Worm (Caenorhabditis elegans): ENCODE data around the gene snb-1.

Gene snb-1

ce11 chrV:6620809-6621208 is 35.5 kb downstream of the snb-1 start:
- no peak for TF ChIP-seq mec-3 (tag; optimal IDR thresholded peaks at IDR 0.05; ENCODE audit: borderline replicate concordance)
- no peak for TF ChIP-seq lim-6 (tag; optimal IDR thresholded peaks at IDR 0.05)
- no peak for TF ChIP-seq fax-1 (tag; optimal IDR thresholded peaks at IDR 0.05)
- no peak for TF ChIP-seq ceh-45 (GFP tag; IDR thresholded peaks at IDR 0.05)
- TF ChIP-seq hlh-15 (tag; optimal IDR thresholded peaks at IDR 0.05) = no peak
- no peak for TF ChIP-seq sox-2 (GFP tag; IDR thresholded peaks at IDR 0.05)
- TF ChIP-seq ama-1 (optimal IDR thresholded peaks at IDR 0.05) = no peak
- no peak for TF ChIP-seq ref-2 (tag; optimal IDR thresholded peaks at IDR 0.05)
- no peak for TF ChIP-seq pros-1 (tag; optimal IDR thresholded peaks at IDR 0.05)
- no peak for TF ChIP-seq fkh-6 (tag; optimal IDR thresholded peaks at IDR 0.05)
- no peak for TF ChIP-seq elt-4 (tag; optimal IDR thresholded peaks at IDR 0.05)
- no peak for TF ChIP-seq ceh-30 (tag; optimal IDR thresholded peaks at IDR 0.05)
- no peak for TF ChIP-seq hlh-13 (GFP tag; optimal IDR thresholded peaks at IDR 0.05)
- no peak for TF ChIP-seq odd-2 (tag; optimal IDR thresholded peaks at IDR 0.05)
- TF ChIP-seq eyg-1 (tag; optimal IDR thresholded peaks at IDR 0.05) = no peak
- TF ChIP-seq sox-4 (tag; optimal IDR thresholded peaks at IDR 0.05) = no peak

ce11 chrV:6616294-6616693 is 40.0 kb downstream of the snb-1 start:
- no peak for TF ChIP-seq dmd-4 (tag; optimal IDR thresholded peaks at IDR 0.05; ENCODE audit: borderline replicate concordance)
- no peak for TF ChIP-seq pat-9 (tag; optimal IDR thresholded peaks at IDR 0.05)
- TF ChIP-seq eyg-1 (tag; optimal IDR thresholded peaks at IDR 0.05) = no peak
- no peak for TF ChIP-seq Y22D7AL.16 (tag; optimal IDR thresholded peaks at IDR 0.05)
- no peak for TF ChIP-seq hlh-8 (tag; optimal IDR thresholded peaks at IDR 0.05)
- no peak for TF ChIP-seq ceh-48 (tag; optimal IDR thresholded peaks at IDR 0.05)
- no peak for TF ChIP-seq sdc-2 (tag; optimal IDR thresholded peaks at IDR 0.05)
- no peak for TF ChIP-seq K09A11.1 (tag; optimal IDR thresholded peaks at IDR 0.05; ENCODE audit: insufficient read depth)
- TF ChIP-seq npax-4 (tag; optimal IDR thresholded peaks at IDR 0.05) = no peak
- no peak for TF ChIP-seq syd-9 (tag; optimal IDR thresholded peaks at IDR 0.05)
- no peak for TF ChIP-seq hlh-13 (GFP tag; optimal IDR thresholded peaks at IDR 0.05)
- TF ChIP-seq pag-3 (tag; optimal IDR thresholded peaks at IDR 0.05; ENCODE audit: borderline replicate concordance) = no peak
- TF ChIP-seq ahr-1 (tag; optimal IDR thresholded peaks at IDR 0.05) = no peak
- no peak for TF ChIP-seq hlh-15 (tag; optimal IDR thresholded peaks at IDR 0.05)
- no peak for TF ChIP-seq gmeb-2 (tag; optimal IDR thresholded peaks at IDR 0.05)
- no peak for TF ChIP-seq pax-1 (tag; optimal IDR thresholded peaks at IDR 0.05)
- no peak for TF ChIP-seq ceh-45 (GFP tag; IDR thresholded peaks at IDR 0.05)
- TF ChIP-seq nhr-232 (tag; optimal IDR thresholded peaks at IDR 0.05) = no peak
- no peak for TF ChIP-seq fkh-10 (GFP tag; optimal IDR thresholded peaks at IDR 0.05)

- no peak for TF ChIP-seq unc-55 (GFP tag; optimal IDR thresholded peaks at IDR 0.05)
- peak; percentile 19 for TF ChIP-seq elt-4 (tag; optimal IDR thresholded peaks at IDR 0.05)
Observed at ce11 chrV:6614968-6615367, 41.3 kb downstream of the snb-1 start.

- TF ChIP-seq pqm-1 (tag; optimal IDR thresholded peaks at IDR 0.05) = peak; percentile 63
- no peak for TF ChIP-seq pros-1 (tag; optimal IDR thresholded peaks at IDR 0.05)
- TF ChIP-seq elt-2 (tag; optimal IDR thresholded peaks at IDR 0.05) = peak; percentile 91
Observed at ce11 chrV:6614152-6614734, 42.1 kb downstream of the snb-1 start, which contains the start of gene cpr-4. TSS of gene cpr-4 (plus strand) at chrV:6614674.

ce11 chrV:6611504-6611903 is 44.8 kb downstream of the snb-1 start:
- TF ChIP-seq sdc-2 (tag; optimal IDR thresholded peaks at IDR 0.05) = no peak
- no peak for TF ChIP-seq ceh-2 (tag; optimal IDR thresholded peaks at IDR 0.05)
- TF ChIP-seq ceh-9 (tag; optimal IDR thresholded peaks at IDR 0.05) = no peak
- TF ChIP-seq C38D4.7 (GFP tag; optimal IDR thresholded peaks at IDR 0.05) = no peak
- no peak for TF ChIP-seq unc-3 (GFP tag; conservative IDR thresholded peaks at IDR 0.05)
- TF ChIP-seq unc-3 (tag; optimal IDR thresholded peaks at IDR 0.05) = no peak
- TF ChIP-seq madf-2 (tag; optimal IDR thresholded peaks at IDR 0.05) = no peak
- no peak for TF ChIP-seq ceh-45 (GFP tag; IDR thresholded peaks at IDR 0.05)
- TF ChIP-seq fax-1 (tag; optimal IDR thresholded peaks at IDR 0.05) = no peak
- TF ChIP-seq che-1 (tag; optimal IDR thresholded peaks at IDR 0.05) = no peak
